Worm (Caenorhabditis elegans) whole organism, mixed stage, embryonic: ENCODE measurements around the gene nop-1.

Experiments
- M03D4.4 ChIP-seq: sonication (generic microtip); optimal IDR thresholded peaks from 2 replicates; lab custom pipeline; 2017; ENCODE audit warnings: mild to moderate bottlenecking, missing genetic modification characterization, missing compliant biosample characterization
- bed-3 ChIP-seq: fragments of 200-800 bp; sonication (Bioruptor generic); optimal IDR thresholded peaks from 3 replicates; lab custom pipeline; 2018; ENCODE audit warnings: mild to moderate bottlenecking, missing genetic modification characterization, moderate library complexity, missing compliant biosample characterization
- blmp-1 ChIP-seq: fragments of 150-350 bp; optimal IDR thresholded peaks from 2 replicates; lab custom pipeline; 2014; ENCODE audit warnings: missing biosample characterization, missing genetic modification characterization
- ceh-39 ChIP-seq: fragments of 150-350 bp; optimal IDR thresholded peaks from 2 replicates; lab custom pipeline; 2014; ENCODE audit warnings: missing biosample characterization, missing genetic modification characterization
- ceh-43 ChIP-seq: fragments of 200-800 bp; sonication (Bioruptor generic); optimal IDR thresholded peaks from 2 replicates; lab custom pipeline; 2018; ENCODE audit warnings: mild to moderate bottlenecking, missing genetic modification characterization, moderate library complexity, missing compliant biosample characterization
- ceh-83 ChIP-seq: fragments of 200-800 bp; sonication (Bioruptor generic); optimal IDR thresholded peaks from 2 replicates; lab custom pipeline; 2018; ENCODE audit warnings: mild to moderate bottlenecking, missing genetic modification characterization, missing compliant biosample characterization
- ces-1 ChIP-seq: fragments of 150-350 bp; optimal IDR thresholded peaks from 2 replicates; lab custom pipeline; 2014; ENCODE audit warnings: missing biosample characterization, missing genetic modification reagents, missing genetic modification characterization
- cnd-1 ChIP-seq: fragments of 200-800 bp; sonication (Bioruptor generic); optimal IDR thresholded peaks from 2 replicates; lab custom pipeline; 2018; ENCODE audit warnings: mild to moderate bottlenecking, missing genetic modification characterization, missing compliant biosample characterization
- drap-1 ChIP-seq: fragments of 200-800 bp; sonication (Bioruptor generic); optimal IDR thresholded peaks from 3 replicates; lab custom pipeline; 2018; ENCODE audit warnings: mild to moderate bottlenecking, missing genetic modification characterization, missing compliant biosample characterization
- elt-1 ChIP-seq: sonication (generic microtip); optimal IDR thresholded peaks from 2 replicates; lab custom pipeline; 2017; ENCODE audit warnings: missing genetic modification characterization, mild to moderate bottlenecking, missing compliant biosample characterization, antibody characterized with exemption, moderate library complexity, borderline replicate concordance; ENCODE audit not compliant: insufficient read depth
- flh-1 ChIP-seq: fragments of 200-800 bp; sonication (Bioruptor generic); optimal IDR thresholded peaks from 2 replicates; lab custom pipeline; 2018; ENCODE audit warnings: mild to moderate bottlenecking, missing genetic modification characterization, moderate library complexity, missing compliant biosample characterization
- ham-2 ChIP-seq: fragments of 200-800 bp; sonication (Bioruptor generic); optimal IDR thresholded peaks from 2 replicates; lab custom pipeline; 2018; ENCODE audit warnings: mild to moderate bottlenecking, missing genetic modification characterization, missing compliant biosample characterization
- hlh-1 ChIP-seq: fragments of 150-350 bp; optimal IDR thresholded peaks from 2 replicates; lab custom pipeline; 2014; ENCODE audit warnings: missing biosample characterization, missing genetic modification reagents, missing genetic modification characterization
- lin-13 ChIP-seq: fragments of 150-350 bp; optimal IDR thresholded peaks from 2 replicates; lab custom pipeline; 2014; ENCODE audit warnings: missing biosample characterization, missing genetic modification characterization
- lin-32 ChIP-seq: fragments of 200-800 bp; sonication (Bioruptor generic); optimal IDR thresholded peaks from 2 replicates; lab custom pipeline; 2018; ENCODE audit warnings: mild to moderate bottlenecking, missing genetic modification characterization, missing compliant biosample characterization
- lsy-2 ChIP-seq: fragments of 150-350 bp; optimal IDR thresholded peaks from 2 replicates; lab custom pipeline; 2014; ENCODE audit warnings: missing biosample characterization, missing genetic modification characterization
- mep-1 ChIP-seq: fragments of 150-350 bp; optimal IDR thresholded peaks from 2 replicates; lab custom pipeline; 2017; ENCODE audit warnings: missing biosample characterization, missing genetic modification reagents, missing genetic modification characterization, inconsistent platforms
- mls-2 ChIP-seq: sonication (generic microtip); optimal IDR thresholded peaks from 2 replicates; lab custom pipeline; 2016; ENCODE audit warnings: mild to moderate bottlenecking, missing genetic modification characterization, moderate library complexity, missing compliant biosample characterization
- nhr-12 ChIP-seq: fragments of 150-350 bp; optimal IDR thresholded peaks from 2 replicates; lab custom pipeline; 2014; ENCODE audit warnings: missing biosample characterization, missing genetic modification characterization
- nhr-2 ChIP-seq: fragments of 150-350 bp; optimal IDR thresholded peaks from 2 replicates; lab custom pipeline; 2014; ENCODE audit warnings: missing biosample characterization, missing genetic modification characterization
- nhr-237 ChIP-seq: fragments of 150-350 bp; optimal IDR thresholded peaks from 2 replicates; lab custom pipeline; 2014; ENCODE audit warnings: missing biosample characterization, missing genetic modification characterization
- nhr-28 ChIP-seq: fragments of 150-350 bp; optimal IDR thresholded peaks from 2 replicates; lab custom pipeline; 2014; ENCODE audit warnings: missing biosample characterization, missing genetic modification characterization
- pha-4 ChIP-seq: fragments of 150-350 bp; optimal IDR thresholded peaks from 2 replicates; lab custom pipeline; 2018; ENCODE audit warnings: missing biosample characterization, missing genetic modification reagents, missing genetic modification characterization
- sem-2 ChIP-seq: fragments of 200-800 bp; sonication (Bioruptor generic); optimal IDR thresholded peaks from 2 replicates; lab custom pipeline; 2018; ENCODE audit warnings: mild to moderate bottlenecking, missing genetic modification characterization, missing compliant biosample characterization
- snpc-4 ChIP-seq: fragments of 150-350 bp; optimal IDR thresholded peaks from 2 replicates; lab custom pipeline; 2014; ENCODE audit warnings: missing biosample characterization, missing genetic modification characterization
- sptf-1 ChIP-seq: sonication (generic microtip); optimal IDR thresholded peaks from 2 replicates; lab custom pipeline; 2017; ENCODE audit warnings: mild to moderate bottlenecking, missing genetic modification characterization, moderate library complexity, missing compliant biosample characterization
- unc-120 ChIP-seq: sonication (generic microtip); optimal IDR thresholded peaks from 2 replicates; lab custom pipeline; 2017; ENCODE audit warnings: missing genetic modification characterization, missing compliant biosample characterization; ENCODE audit not compliant: poor library complexity, severe bottlenecking
- unc-39 ChIP-seq: fragments of 150-350 bp; optimal IDR thresholded peaks from 2 replicates; lab custom pipeline; 2014; ENCODE audit warnings: missing biosample characterization, missing genetic modification characterization
- unc-62 ChIP-seq: fragments of 150-350 bp; optimal IDR thresholded peaks from 2 replicates; lab custom pipeline; 2014; ENCODE audit warnings: missing biosample characterization, missing genetic modification reagents, missing genetic modification characterization
- zip-8 ChIP-seq: fragments of 150-350 bp; optimal IDR thresholded peaks from 2 replicates; lab custom pipeline; 2014; ENCODE audit warnings: missing biosample characterization, missing genetic modification characterization
- ztf-11 ChIP-seq: fragments of 150-350 bp; optimal IDR thresholded peaks from 2 replicates; lab custom pipeline; 2014; ENCODE audit warnings: missing biosample characterization, missing genetic modification characterization

Gene nop-1

DNA sequence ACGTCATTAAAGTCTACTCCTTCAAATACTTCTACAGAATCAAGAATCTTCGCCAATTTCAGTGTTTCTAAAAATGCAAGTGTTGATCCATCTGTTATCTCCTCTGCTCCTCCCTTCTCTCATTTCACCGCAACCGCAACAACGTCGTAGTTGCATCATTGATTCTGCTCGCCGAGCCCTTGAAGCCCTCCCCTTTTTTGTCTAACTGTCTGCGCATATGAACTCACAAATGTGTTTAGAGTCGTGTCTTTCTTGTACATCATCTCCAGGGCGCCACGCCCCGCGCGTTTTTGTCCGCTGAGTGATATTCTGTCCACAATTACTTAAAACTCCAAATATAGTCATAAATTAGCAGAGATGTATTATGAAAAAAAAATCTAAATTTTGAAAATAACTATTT, 29.5 kb downstream of the nop-1 start:
- no peak for TF ChIP-seq ceh-39 (tag; lab: Kevin White, UChicago)
- peak; percentile 38 for TF ChIP-seq mep-1 (tag; lab: Kevin White, UChicago)
- no peak for TF ChIP-seq elt-1 (tag; lab: Kevin White, UChicago)
- no peak for TF ChIP-seq ceh-43 (GFP tag; lab: Kevin White, UChicago)
- peak; percentile 37 for TF ChIP-seq unc-120 (tag; lab: Kevin White, UChicago)
- no peak for TF ChIP-seq cnd-1
- no peak for TF ChIP-seq blmp-1
- peak; percentile 76 for TF ChIP-seq ces-1

DNA sequence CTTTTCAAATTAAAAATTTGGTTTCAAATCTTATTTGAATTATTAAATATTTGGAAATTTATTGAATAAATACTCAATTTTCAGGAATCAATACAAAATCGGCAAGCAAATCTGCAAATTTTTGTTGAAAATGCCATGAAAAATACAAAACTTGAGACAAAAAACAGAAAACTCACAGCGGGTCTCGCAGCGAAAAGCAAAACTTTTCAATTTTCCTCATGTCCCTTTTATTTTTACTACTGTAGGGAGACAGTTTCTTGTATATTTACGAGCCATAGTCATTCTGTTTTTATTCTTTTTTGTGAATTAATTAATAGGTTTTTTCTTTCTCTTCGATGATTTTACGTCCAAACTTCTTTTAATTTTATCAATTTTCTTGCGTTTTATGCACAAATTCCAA, 29.9 kb downstream of the nop-1 start:
- TF ChIP-seq ceh-83 (GFP tag; lab: Kevin White, UChicago) (peak; percentile 41), lin-32 (GFP tag; lab: Kevin White, UChicago) (no peak)

- TF ChIP-seq drap-1 (GFP tag; lab: Kevin White, UChicago): no peak
- TF ChIP-seq ztf-11 (tag; lab: Kevin White, UChicago): no peak
- no peak for TF ChIP-seq zip-8 (tag; lab: Kevin White, UChicago)
- no peak for TF ChIP-seq mep-1 (tag; lab: Kevin White, UChicago)
- no peak for TF ChIP-seq lsy-2 (tag; lab: Kevin White, UChicago)
- no peak for TF ChIP-seq nhr-28
- TF ChIP-seq nhr-12 (tag; lab: Kevin White, UChicago): no peak
- TF ChIP-seq sem-2 (GFP tag; lab: Kevin White, UChicago): no peak
- TF ChIP-seq bed-3 (GFP tag; lab: Kevin White, UChicago): no peak
- TF ChIP-seq ceh-39 (tag; lab: Kevin White, UChicago): no peak
- peak; percentile 22 for TF ChIP-seq ces-1
- no peak for TF ChIP-seq snpc-4 (tag; lab: Kevin White, UChicago)
- peak; percentile 35 for TF ChIP-seq hlh-1 (tag; lab: Kevin White, UChicago)
- TF ChIP-seq M03D4.4 (tag; lab: Kevin White, UChicago): no peak
- no peak for TF ChIP-seq nhr-237 (tag; lab: Kevin White, UChicago)
- TF ChIP-seq mls-2 (tag; lab: Kevin White, UChicago): no peak
- TF ChIP-seq unc-62 (GFP tag; lab: Kevin White, UChicago): peak; percentile 71
- TF ChIP-seq lin-13: no peak
- no peak for TF ChIP-seq elt-1 (tag; lab: Kevin White, UChicago)
Observed at ce11 chrIII:5988991-5989726, 30.6 kb downstream of the nop-1 start.

DNA sequence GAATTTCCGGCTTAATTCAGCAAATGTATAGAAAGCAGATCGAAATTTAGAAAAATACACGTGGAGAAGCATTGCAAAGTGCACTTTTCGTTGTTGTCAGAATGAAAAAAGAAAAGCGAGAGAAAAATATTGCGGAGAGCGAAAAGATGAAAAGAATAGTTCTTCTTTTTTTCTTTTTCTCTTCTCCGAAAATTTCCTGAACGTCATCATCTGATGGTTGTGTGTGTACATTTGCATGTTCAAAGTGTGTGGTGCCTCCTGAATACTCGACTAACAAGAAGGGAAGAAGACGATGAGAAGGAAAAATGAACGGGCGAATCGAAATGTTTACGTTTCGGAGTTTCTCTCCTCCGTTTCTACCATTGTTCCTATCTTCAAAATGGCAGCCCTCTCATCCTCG, 31.6 kb downstream of the nop-1 start:
- no peak for TF ChIP-seq sem-2 (GFP tag; lab: Kevin White, UChicago)
- no peak for TF ChIP-seq ztf-11 (tag; lab: Kevin White, UChicago)
- TF ChIP-seq mls-2 (tag; lab: Kevin White, UChicago): no peak
- no peak for TF ChIP-seq M03D4.4 (tag; lab: Kevin White, UChicago)
- TF ChIP-seq zip-8 (tag; lab: Kevin White, UChicago): no peak
- TF ChIP-seq flh-1 (GFP tag; lab: Kevin White, UChicago): no peak

DNA sequence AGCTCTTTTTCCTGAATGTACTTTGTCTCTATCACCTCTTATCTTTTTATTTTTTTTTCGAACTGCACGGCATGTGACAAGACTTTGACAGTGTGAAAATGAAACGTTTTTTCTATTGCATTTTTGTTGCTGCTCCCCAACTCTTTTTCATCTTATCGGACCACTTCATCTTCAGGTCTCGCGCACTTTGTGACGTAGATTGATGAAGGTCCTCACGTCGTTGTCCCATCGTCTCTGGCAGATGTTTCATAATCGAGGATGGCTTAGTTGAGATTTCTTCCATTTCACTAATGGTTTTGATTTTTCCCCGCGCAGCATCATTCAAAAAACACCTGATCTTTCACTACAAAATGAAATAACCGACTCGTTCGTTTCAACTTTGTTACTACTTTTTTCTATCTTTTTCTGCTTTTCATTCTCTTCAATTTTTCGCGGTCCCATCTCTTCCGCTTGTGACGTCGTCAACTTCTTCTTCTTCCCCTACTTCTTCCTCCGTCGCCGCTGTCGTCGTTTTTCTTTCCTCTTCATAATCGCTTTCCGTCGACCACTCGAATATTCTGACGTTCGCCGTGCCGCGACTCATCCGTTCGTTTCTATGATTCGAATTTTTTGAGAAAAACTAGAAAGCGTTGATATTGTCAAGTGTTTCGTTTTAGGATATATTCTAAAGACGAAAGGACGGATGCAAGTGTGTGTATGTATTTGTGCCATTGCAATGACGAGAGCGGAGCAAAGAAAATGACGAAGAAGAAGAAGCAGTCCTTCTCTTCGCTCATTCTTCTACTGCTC, 32.8 kb downstream of the nop-1 start, which contains the start of gene T04C9.2:
Gene T04C9.2 (plus strand): TSS at position 739 of the 789 bp plus-strand sequence.
- TF ChIP-seq elt-1 (tag; lab: Kevin White, UChicago) (peak; percentile 12), ceh-43 (GFP tag; lab: Kevin White, UChicago) (no peak), unc-62 (GFP tag; lab: Kevin White, UChicago) (peak; percentile 51)

ce11 chrIII:5992043-5992442, 33.5 kb downstream of the nop-1 start:
- TF ChIP-seq lin-32 (GFP tag; lab: Kevin White, UChicago) (no peak), pha-4 (tag; lab: Kevin White, UChicago) (no peak), ces-1 (peak; percentile 94), blmp-1 (no peak), nhr-237 (tag; lab: Kevin White, UChicago) (no peak), nhr-28 (no peak), lsy-2 (tag; lab: Kevin White, UChicago) (no peak), elt-1 (tag; lab: Kevin White, UChicago) (no peak), hlh-1 (tag; lab: Kevin White, UChicago) (no peak), ham-2 (GFP tag; lab: Kevin White, UChicago) (no peak), unc-62 (GFP tag; lab: Kevin White, UChicago) (no peak), unc-39 (tag; lab: Kevin White, UChicago) (no peak), nhr-2 (tag; lab: Kevin White, UChicago) (no peak), sptf-1 (peak; percentile 3), bed-3 (GFP tag; lab: Kevin White, UChicago) (no peak), ceh-43 (GFP tag; lab: Kevin White, UChicago) (no peak), flh-1 (GFP tag; lab: Kevin White, UChicago) (no peak)
